Worm (Caenorhabditis elegans): ENCODE measurements around the gene srg-16.

DNA sequence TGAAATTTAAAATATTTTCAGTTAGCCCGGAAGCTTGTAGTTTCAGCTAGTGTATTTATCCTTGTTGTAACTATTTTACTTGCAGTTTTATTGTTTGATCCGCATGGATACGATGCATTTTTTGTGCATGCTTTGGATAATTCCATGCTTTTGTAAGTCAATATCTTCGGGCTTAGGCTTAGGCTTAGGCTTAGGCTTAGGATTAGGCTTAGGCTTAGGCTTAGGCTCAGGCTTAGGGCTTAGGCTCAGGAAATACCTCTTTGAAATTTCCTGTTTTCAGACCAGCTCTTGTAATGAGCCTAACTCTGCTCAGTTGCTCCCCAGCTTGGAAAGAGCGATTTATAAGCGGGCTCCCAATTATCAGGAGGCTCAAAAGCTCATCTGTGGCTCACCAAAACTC lies at the start of gene srg-16:
- TF ChIP-seq ctbp-1 (GFP tag; IDR thresholded peaks at IDR 0.05) (no peak), dmd-9 (GFP tag; IDR thresholded peaks at IDR 0.05) (no peak), ZK337.2 (GFP tag; IDR thresholded peaks at IDR 0.05) (no peak), daf-12 (tag; optimal IDR thresholded peaks at IDR 0.05) (no peak), zag-1 (tag; optimal IDR thresholded peaks at IDR 0.05) (no peak), ZK546.5 (tag; optimal IDR thresholded peaks at IDR 0.05) (no peak), nhr-237 (tag; optimal IDR thresholded peaks at IDR 0.05) (no peak), lin-1 (GFP tag; IDR thresholded peaks at IDR 0.05) (no peak), nhr-6 (tag; optimal IDR thresholded peaks at IDR 0.05) (no peak), pqm-1 (tag; optimal IDR thresholded peaks at IDR 0.05) (no peak), nhr-28 (tag; optimal IDR thresholded peaks at IDR 0.05) (no peak), lin-13 (GFP tag; optimal IDR thresholded peaks at IDR 0.05) (no peak), snpc-4 (tag; optimal IDR thresholded peaks at IDR 0.05) (no peak)

All from whole organism, L4 larva.